Worm (Caenorhabditis elegans) whole organism, L1 larva: Measurements from ENCODE around the gene F49E10.2.

ENCODE experiments used
- ceh-8 ChIP-seq: fragments of 200-800 bp; sonication (Bioruptor generic); optimal IDR thresholded peaks from 2 replicates; lab custom pipeline; 2018; ENCODE audit warnings: mild to moderate bottlenecking, missing genetic modification characterization, moderate library complexity, missing compliant biosample characterization
- elt-2 ChIP-seq: sonication (generic microtip); optimal IDR thresholded peaks from 2 replicates; lab custom pipeline; 2016; ENCODE audit warnings: missing genetic modification characterization, mild to moderate bottlenecking, inconsistent platforms, missing compliant biosample characterization, missing genetic modification reagents
- grh-1 ChIP-seq: fragments of 200-800 bp; sonication (Bioruptor generic); IDR thresholded peaks from 2 replicates; pipeline ENCODE4 v1.3.6; 2022; ENCODE audit warnings: missing genetic modification reagents, missing genetic modification characterization, missing compliant biosample characterization

- TF ChIP-seq grh-1 (GFP tag; lab: Robert Waterston, UW) (peak; percentile 99), elt-2 (tag; lab: Kevin White, UChicago) (peak; percentile 97), ceh-8 (GFP tag; lab: Kevin White, UChicago) (peak; percentile 98)
Measured at ce11 chrX:5841060-5841642, 49.0 kb upstream of the F49E10.2 start, which contains the start of gene puf-9.
